Worm (Caenorhabditis elegans) whole organism, L2 larva: Measurements from ENCODE around the gene hira-1.

Source experiments
- aly-2 ChIP-seq: fragments of 150-350 bp; optimal IDR thresholded peaks from 2 replicates; lab custom pipeline; 2014; ENCODE audit warnings: missing biosample characterization, missing genetic modification characterization
- blmp-1 ChIP-seq: sonication (generic microtip); optimal IDR thresholded peaks from 2 replicates; lab custom pipeline; 2017; ENCODE audit warnings: missing genetic modification characterization, mild to moderate bottlenecking, missing compliant biosample characterization, antibody characterized with exemption, moderate library complexity; ENCODE audit not compliant: insufficient read depth
- egl-27 ChIP-seq: sonication (generic microtip); optimal IDR thresholded peaks from 3 replicates; lab custom pipeline; 2017; ENCODE audit warnings: missing biosample characterization, missing genetic modification reagents, missing genetic modification characterization
- fos-1 ChIP-seq: fragments of 150-350 bp; optimal IDR thresholded peaks from 2 replicates; lab custom pipeline; 2014; ENCODE audit warnings: missing biosample characterization, missing genetic modification characterization
- lin-13 ChIP-seq: fragments of 150-350 bp; optimal IDR thresholded peaks from 2 replicates; lab custom pipeline; 2014; ENCODE audit warnings: missing biosample characterization, missing genetic modification reagents, missing genetic modification characterization
- ztf-11 ChIP-seq: sonication (generic microtip); optimal IDR thresholded peaks from 2 replicates; lab custom pipeline; 2017; ENCODE audit warnings: missing biosample characterization, missing genetic modification characterization

DNA sequence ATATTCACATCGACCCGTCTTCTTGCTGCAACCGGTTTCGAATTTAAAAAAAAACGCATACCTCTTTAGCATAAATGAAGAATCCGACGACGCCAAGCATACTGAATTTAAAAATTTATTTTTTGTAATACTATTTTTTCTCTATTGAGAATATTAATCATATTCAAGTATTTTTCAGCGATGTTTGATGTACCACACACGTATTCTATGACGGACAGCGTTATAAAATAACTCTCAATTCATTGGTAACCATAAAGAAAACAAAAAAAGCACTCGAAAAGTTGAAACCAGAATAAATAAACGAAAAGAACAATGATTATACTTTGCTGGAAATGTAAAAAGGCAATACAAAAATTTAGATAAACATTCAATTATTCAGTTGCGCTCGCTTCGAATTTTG lies 31.4 kb upstream of the hira-1 start, which contains the start of gene T10F2.5:
- TF ChIP-seq ztf-11 (no peak), fos-1 (no peak), blmp-1 (tag; lab: Kevin White, UChicago) (no peak), lin-13 (no peak), egl-27 (tag; lab: Kevin White, UChicago) (no peak), aly-2 (tag; lab: Kevin White, UChicago) (no peak)
